Worm (Caenorhabditis elegans) whole organism, L2 larva: ENCODE data around the gene sfxn-1.4.

ENCODE experiments used
- aly-2 ChIP-seq: fragments of 150-350 bp; optimal IDR thresholded peaks from 2 replicates; lab custom pipeline; 2014; ENCODE audit warnings: missing biosample characterization, missing genetic modification characterization
- fos-1 ChIP-seq: fragments of 150-350 bp; optimal IDR thresholded peaks from 2 replicates; lab custom pipeline; 2014; ENCODE audit warnings: missing biosample characterization, missing genetic modification characterization
- nhr-25 ChIP-seq: fragments of 150-350 bp; sonication (generic microtip); optimal IDR thresholded peaks from 3 replicates; lab custom pipeline; 2014; ENCODE audit warnings: missing biosample characterization, missing genetic modification characterization

- TF ChIP-seq nhr-25 (tag; lab: Kevin White, UChicago) (no peak), aly-2 (no peak), fos-1 (tag; lab: Kevin White, UChicago) (no peak)
Measured at ce11 chrII:11726470-11727106, 45.6 kb upstream of the sfxn-1.4 start, which contains the start of gene F13D12.5.
